Fruit fly (Drosophila melanogaster) whole organism, embryonic: ENCODE measurements around the gene Tm1.

ENCODE experiments used
- Blimp-1 ChIP-seq: fragments of 200-800 bp; sonication (Bioruptor generic); optimal IDR thresholded peaks from 3 replicates; lab custom pipeline; 2018; ENCODE audit warnings: missing biosample characterization, missing genetic modification characterization, mild to moderate bottlenecking, moderate library complexity, missing genetic modification reagents
- CG10147 ChIP-seq: fragments of 200-800 bp; sonication (Bioruptor generic); optimal IDR thresholded peaks from 2 replicates; lab custom pipeline; 2019; ENCODE audit warnings: missing biosample characterization, mild to moderate bottlenecking, missing genetic modification characterization, moderate library complexity
- CG10979 ChIP-seq: fragments of 200-800 bp; sonication (Bioruptor generic); optimal IDR thresholded peaks from 2 replicates; lab custom pipeline; 2018; ENCODE audit warnings: missing biosample characterization, mild to moderate bottlenecking, missing genetic modification characterization, moderate library complexity
- CG11723 ChIP-seq: fragments of 200-800 bp; sonication (Bioruptor generic); optimal IDR thresholded peaks from 2 replicates; lab custom pipeline; 2017; ENCODE audit warnings: missing biosample characterization, mild to moderate bottlenecking, missing genetic modification characterization
- CG13296 ChIP-seq: fragments of 200-800 bp; sonication (Bioruptor generic); optimal IDR thresholded peaks from 3 replicates; lab custom pipeline; 2018; ENCODE audit warnings: missing biosample characterization, mild to moderate bottlenecking, missing genetic modification characterization
- CG13624 ChIP-seq: fragments of 200-800 bp; sonication (Bioruptor generic); optimal IDR thresholded peaks from 2 replicates; lab custom pipeline; 2016; ENCODE audit warnings: missing biosample characterization, missing genetic modification characterization
- CG14014 ChIP-seq: fragments of 200-800 bp; sonication (Bioruptor generic); IDR thresholded peaks from 2 replicates; pipeline ENCODE4 v1.3.6; 2022; ENCODE audit warnings: missing biosample characterization, missing genetic modification characterization
- CG14965 ChIP-seq: fragments of 200-800 bp; sonication (Bioruptor generic); optimal IDR thresholded peaks from 2 replicates; lab custom pipeline; 2016; ENCODE audit warnings: missing biosample characterization, missing genetic modification characterization, borderline replicate concordance
- CG15696 ChIP-seq: fragments of 200-800 bp; sonication (Bioruptor generic); optimal IDR thresholded peaks from 2 replicates; lab custom pipeline; 2019; ENCODE audit warnings: missing biosample characterization, mild to moderate bottlenecking, missing genetic modification characterization, moderate library complexity
- CG17328 ChIP-seq: fragments of 200-800 bp; sonication (Bioruptor generic); IDR thresholded peaks from 2 replicates; pipeline ENCODE4 v1.3.6; 2022; ENCODE audit warnings: missing biosample characterization, missing genetic modification characterization
- CG17385 ChIP-seq: fragments of 200-800 bp; sonication (Bioruptor generic); optimal IDR thresholded peaks from 3 replicates; lab custom pipeline; 2018; ENCODE audit warnings: missing biosample characterization, mild to moderate bottlenecking, missing genetic modification characterization
- CG18262 ChIP-seq: fragments of 200-800 bp; optimal IDR thresholded peaks from 3 replicates; lab custom pipeline; 2019; ENCODE audit warnings: missing biosample characterization, mild to moderate bottlenecking, missing genetic modification characterization, moderate library complexity
- CG2120 ChIP-seq: fragments of 200-800 bp; sonication (Bioruptor generic); optimal IDR thresholded peaks from 3 replicates; lab custom pipeline; 2016; ENCODE audit warnings: missing biosample characterization, missing genetic modification characterization
- CG32532 ChIP-seq: fragments of 200-800 bp; sonication (Bioruptor generic); IDR thresholded peaks from 2 replicates; pipeline ENCODE4 v1.3.6; 2022; ENCODE audit warnings: missing biosample characterization, missing genetic modification characterization
- CG43689 ChIP-seq: fragments of 200-800 bp; sonication (Bioruptor generic); IDR thresholded peaks from 2 replicates; pipeline ENCODE4 v1.3.6; 2022; ENCODE audit warnings: missing biosample characterization, missing genetic modification characterization
- CG6254 ChIP-seq: fragments of 200-800 bp; sonication (Bioruptor generic); optimal IDR thresholded peaks from 3 replicates; lab custom pipeline; 2017; ENCODE audit warnings: mild to moderate bottlenecking, missing biosample characterization, missing genetic modification reagents, missing genetic modification characterization
- CG6272 ChIP-seq: fragments of 200-800 bp; sonication (Bioruptor generic); IDR thresholded peaks from 2 replicates; pipeline ENCODE4 v1.3.6; 2022; ENCODE audit warnings: missing biosample characterization, missing genetic modification characterization
- CG6813 ChIP-seq: fragments of 200-800 bp; sonication (Bioruptor generic); optimal IDR thresholded peaks from 2 replicates; lab custom pipeline; 2017; ENCODE audit warnings: missing biosample characterization, missing genetic modification characterization, mild to moderate bottlenecking, moderate library complexity, missing genetic modification reagents
- CG7271 ChIP-seq: fragments of 200-800 bp; sonication (Bioruptor generic); optimal IDR thresholded peaks from 2 replicates; lab custom pipeline; 2018; ENCODE audit warnings: missing biosample characterization, mild to moderate bottlenecking, missing genetic modification characterization, moderate library complexity
- CG7928 ChIP-seq: fragments of 200-800 bp; sonication (Bioruptor generic); optimal IDR thresholded peaks from 2 replicates; lab custom pipeline; 2017; ENCODE audit warnings: missing biosample characterization, mild to moderate bottlenecking, missing genetic modification characterization
- CG8281 ChIP-seq: fragments of 200-800 bp; sonication (Bioruptor generic); optimal IDR thresholded peaks from 2 replicates; lab custom pipeline; 2018; ENCODE audit warnings: missing biosample characterization, mild to moderate bottlenecking, missing genetic modification characterization, moderate library complexity
- CG9727 ChIP-seq: fragments of 200-800 bp; sonication (Bioruptor generic); optimal IDR thresholded peaks from 3 replicates; lab custom pipeline; 2017; ENCODE audit warnings: missing biosample characterization, mild to moderate bottlenecking, missing genetic modification characterization
- CkIIα-i1 ChIP-seq: fragments of 200-800 bp; sonication (Bioruptor generic); IDR thresholded peaks from 2 replicates; pipeline ENCODE4 v1.3.6; 2022; ENCODE audit warnings: missing biosample characterization, missing genetic modification characterization
- D ChIP-seq, 2 experiments: fragments of 200-800 bp in 1 of 2; fragments of >200 bp in 1 of 2; sonication (Bioruptor generic) in 1 of 2; optimal IDR thresholded peaks; 2 replicates in 1 of 2; 3 replicates in 1 of 2; lab custom pipeline; 2017; ENCODE audit warnings: mild to moderate bottlenecking in 1 of 2, missing biosample characterization in 1 of 2, missing genetic modification characterization in 1 of 2, missing genetic modification reagents in 1 of 2
- D19A ChIP-seq: fragments of 200-800 bp; optimal IDR thresholded peaks from 3 replicates; lab custom pipeline; 2019; ENCODE audit warnings: missing biosample characterization, mild to moderate bottlenecking, missing genetic modification characterization, moderate library complexity
- E2f1 ChIP-seq: fragments of 200-800 bp; sonication (Bioruptor generic); IDR thresholded peaks from 2 replicates; pipeline ENCODE4 v1.3.6; 2022; ENCODE audit warnings: missing biosample characterization, missing genetic modification characterization
- Fer2 ChIP-seq: fragments of 200-800 bp; sonication (Bioruptor generic); optimal IDR thresholded peaks from 2 replicates; lab custom pipeline; 2018; ENCODE audit warnings: missing biosample characterization, mild to moderate bottlenecking, missing genetic modification characterization, moderate library complexity
- Hey ChIP-seq: fragments of 200-800 bp; sonication (Bioruptor generic); optimal IDR thresholded peaks from 3 replicates; lab custom pipeline; 2018; ENCODE audit warnings: missing biosample characterization, mild to moderate bottlenecking, missing genetic modification characterization
- Scr ChIP-seq: fragments of 200-800 bp; sonication (Bioruptor generic); IDR thresholded peaks from 2 replicates; pipeline ENCODE4 v1.3.6; 2022; ENCODE audit warnings: missing biosample characterization, missing genetic modification characterization; ENCODE audit not compliant: partially characterized antibody
- Sin3A ChIP-seq: fragments of >200 bp; optimal IDR thresholded peaks from 2 replicates; lab custom pipeline; 2018
- Six4 ChIP-seq: fragments of 200-800 bp; sonication (Bioruptor generic); optimal IDR thresholded peaks from 2 replicates; lab custom pipeline; 2016; ENCODE audit warnings: missing biosample characterization, missing genetic modification characterization
- YL-1 ChIP-seq: fragments of 200-800 bp; sonication (Bioruptor generic); optimal IDR thresholded peaks from 3 replicates; lab custom pipeline; 2017; ENCODE audit warnings: missing biosample characterization, mild to moderate bottlenecking, missing genetic modification characterization
- ara ChIP-seq: fragments of 200-800 bp; sonication (Bioruptor generic); IDR thresholded peaks from 2 replicates; pipeline ENCODE4 v1.3.6; 2022; ENCODE audit warnings: missing biosample characterization, missing genetic modification characterization
- btn ChIP-seq: fragments of 200-800 bp; sonication (Bioruptor generic); optimal IDR thresholded peaks from 2 replicates; lab custom pipeline; 2016; ENCODE audit warnings: missing biosample characterization, missing genetic modification characterization
- cato ChIP-seq: fragments of 200-800 bp; sonication (Bioruptor generic); optimal IDR thresholded peaks from 2 replicates; lab custom pipeline; 2016; ENCODE audit warnings: missing biosample characterization, missing genetic modification characterization, borderline replicate concordance
- esg ChIP-seq: fragments of 200-800 bp; sonication (Bioruptor generic); conservative IDR thresholded peaks from 2 replicates; pipeline ENCODE4 v1.3.6; 2022; ENCODE audit warnings: missing biosample characterization, missing genetic modification characterization
- gcm2 ChIP-seq: fragments of 200-800 bp; sonication (Bioruptor generic); optimal IDR thresholded peaks from 2 replicates; lab custom pipeline; 2016; ENCODE audit warnings: missing biosample characterization, missing genetic modification characterization
- grn ChIP-seq: fragments of 200-800 bp; sonication (Bioruptor generic); optimal IDR thresholded peaks from 3 replicates; lab custom pipeline; 2017; ENCODE audit warnings: missing biosample characterization, missing genetic modification characterization
- hbn ChIP-seq: fragments of 200-800 bp; sonication (Bioruptor generic); IDR thresholded peaks from 2 replicates; pipeline ENCODE4 v1.3.6; 2022; ENCODE audit warnings: missing biosample characterization, missing genetic modification characterization; ENCODE audit not compliant: partially characterized antibody
- her ChIP-seq: fragments of 200-800 bp; sonication (Bioruptor generic); optimal IDR thresholded peaks from 2 replicates; lab custom pipeline; 2016; ENCODE audit warnings: missing biosample characterization, missing genetic modification characterization
- lab ChIP-seq: fragments of 200-800 bp; sonication (Bioruptor generic); optimal IDR thresholded peaks from 3 replicates; lab custom pipeline; 2017; ENCODE audit warnings: missing biosample characterization, missing genetic modification characterization, mild to moderate bottlenecking, moderate library complexity, missing genetic modification reagents
- lilli ChIP-seq: fragments of 200-800 bp; sonication (Bioruptor generic); optimal IDR thresholded peaks from 3 replicates; lab custom pipeline; 2016; ENCODE audit warnings: missing biosample characterization, missing genetic modification characterization
- mam ChIP-seq: fragments of 200-800 bp; sonication (Bioruptor generic); optimal IDR thresholded peaks from 3 replicates; lab custom pipeline; 2016; ENCODE audit warnings: missing biosample characterization, missing genetic modification characterization
- sd ChIP-seq: fragments of 200-800 bp; sonication (Bioruptor generic); optimal IDR thresholded peaks from 3 replicates; lab custom pipeline; 2018; ENCODE audit warnings: missing biosample characterization, mild to moderate bottlenecking, missing genetic modification characterization, moderate library complexity
- shn ChIP-seq: fragments of 200-800 bp; sonication (Bioruptor generic); optimal IDR thresholded peaks from 3 replicates; lab custom pipeline; 2016; ENCODE audit warnings: missing biosample characterization, missing genetic modification characterization
- sim ChIP-seq: fragments of 200-800 bp; sonication (Bioruptor generic); IDR thresholded peaks from 2 replicates; pipeline ENCODE4 v1.3.6; 2022; ENCODE audit warnings: missing biosample characterization, missing genetic modification characterization
- tna ChIP-seq: fragments of 200-800 bp; sonication (Bioruptor generic); IDR thresholded peaks from 2 replicates; pipeline ENCODE4 v1.3.6; 2022; ENCODE audit warnings: missing biosample characterization, missing genetic modification characterization; ENCODE audit not compliant: partially characterized antibody
- trem ChIP-seq: fragments of 200-800 bp; optimal IDR thresholded peaks from 3 replicates; lab custom pipeline; 2019; ENCODE audit warnings: missing biosample characterization, mild to moderate bottlenecking, missing genetic modification characterization, moderate library complexity

Tm1 gene

dm6 chr3R:15319912-15320746, 42.1 kb downstream of the Tm1 start, which contains the start of the genes CG6276 and CG44040 (continued):
- TF ChIP-seq CG15696 (tag; lab: Kevin White, UChicago) (peak; percentile 16), Six4 (GFP tag; lab: Kevin White, UChicago) (no peak), CG6272 (GFP tag; lab: Robert Waterston, UW) (no peak), sd (tag; lab: Kevin White, UChicago) (peak; percentile 14), CG32532 (GFP tag; lab: Robert Waterston, UW) (peak; percentile 68), YL-1 (GFP tag; lab: Kevin White, UChicago) (peak; percentile 6), D19A (tag; lab: Kevin White, UChicago) (peak; percentile 22), her (peak; percentile 4), CG13624 (peak; percentile 73), CG9727 (peak; percentile 51), CG14965 (GFP tag; lab: Kevin White, UChicago) (no peak), trem (tag; lab: Kevin White, UChicago) (peak; percentile 27), grn (GFP tag; lab: Kevin White, UChicago) (no peak), CG7928 (no peak), gcm2 (GFP tag; lab: Kevin White, UChicago) (no peak), Hey (tag; lab: Kevin White, UChicago) (no peak), hbn (no peak), Fer2 (tag; lab: Kevin White, UChicago) (peak; percentile 24), lab (GFP tag; lab: Kevin White, UChicago) (peak; percentile 76), CG6813 (GFP tag; lab: Kevin White, UChicago) (peak; percentile 36), Scr (GFP tag; lab: Robert Waterston, UW) (no peak), D (optimal IDR thresholded peaks at IDR 0.05; lab: Kevin White, UChicago) (no peak), D (GFP tag; optimal IDR thresholded peaks at IDR 0.05; lab: Kevin White, UChicago) (peak; percentile 12), Blimp-1 (GFP tag; lab: Kevin White, UChicago) (peak; percentile 13), CG13296 (GFP tag; lab: Kevin White, UChicago) (peak; percentile 43), CG11723 (peak; percentile 22), btn (no peak), CkIIα-i1 (GFP tag; lab: Robert Waterston, UW) (no peak), ara (0 out of 2 replicates have a peak, but pooled peaks have one; percentile 4), CG10147 (GFP tag; lab: Kevin White, UChicago) (peak; percentile 32), cato (GFP tag; lab: Kevin White, UChicago) (no peak), CG17385 (no peak), CG7271 (tag; lab: Kevin White, UChicago) (no peak), CG17328 (GFP tag; lab: Robert Waterston, UW) (peak; percentile 24), CG8281 (peak; percentile 38), E2f1 (0 out of 2 replicates have a peak, but pooled peaks have one; percentile 32), CG2120 (GFP tag; lab: Kevin White, UChicago) (peak; percentile 68), sim (GFP tag; lab: Robert Waterston, UW) (no peak), CG43689 (GFP tag; lab: Robert Waterston, UW) (peak; percentile 43; the same call in 1 of the 2 replicates), shn (no peak), esg (GFP tag; lab: Robert Waterston, UW) (peak; percentile 22; the same call in 1 of the 2 replicates), Sin3A (lab: Kevin White, UChicago) (peak; percentile 8), tna (GFP tag; lab: Robert Waterston, UW) (no peak), lilli (peak; percentile 64), mam (peak; percentile 26), CG10979 (peak; percentile 23), CG18262 (tag; lab: Kevin White, UChicago) (peak; percentile 48), CG6254 (no peak), CG14014 (GFP tag; lab: Robert Waterston, UW) (peak; percentile 54; the same call in 1 of the 2 replicates)
